Fruit fly (Drosophila melanogaster) whole organism, embryonic: Measurements from ENCODE around the gene CG45045.

ENCODE experiments used
- Abd-B ChIP-seq: fragments of 200-800 bp; sonication (Bioruptor generic); optimal IDR thresholded peaks from 2 replicates; lab custom pipeline; 2018; ENCODE audit warnings: missing biosample characterization, mild to moderate bottlenecking, missing genetic modification characterization, moderate library complexity
- Atf6 ChIP-seq: fragments of 200-800 bp; sonication (Bioruptor generic); IDR thresholded peaks from 2 replicates; pipeline ENCODE4 v1.3.6; 2022; ENCODE audit warnings: missing biosample characterization, missing genetic modification characterization
- Bdp1 ChIP-seq: fragments of 200-800 bp; sonication (Bioruptor generic); optimal IDR thresholded peaks from 3 replicates; lab custom pipeline; 2016; ENCODE audit warnings: missing biosample characterization, missing genetic modification characterization
- CG10267 ChIP-seq: fragments of 200-800 bp; sonication (Bioruptor generic); optimal IDR thresholded peaks from 2 replicates; lab custom pipeline; 2018; ENCODE audit warnings: missing biosample characterization, mild to moderate bottlenecking, missing genetic modification characterization, moderate library complexity
- CG10543 ChIP-seq: fragments of 200-800 bp; sonication (Bioruptor generic); optimal IDR thresholded peaks from 3 replicates; lab custom pipeline; 2017; ENCODE audit warnings: missing biosample characterization, mild to moderate bottlenecking, missing genetic modification characterization, moderate library complexity
- CG12219 ChIP-seq: fragments of 200-800 bp; sonication (Bioruptor generic); optimal IDR thresholded peaks from 3 replicates; lab custom pipeline; 2018; ENCODE audit warnings: missing biosample characterization, mild to moderate bottlenecking, missing genetic modification characterization
- CG12744 ChIP-seq: fragments of 200-800 bp; sonication (Bioruptor generic); optimal IDR thresholded peaks from 2 replicates; lab custom pipeline; 2016; ENCODE audit warnings: missing biosample characterization, missing genetic modification characterization
- CG15514 ChIP-seq: fragments of 200-800 bp; sonication (Bioruptor generic); optimal IDR thresholded peaks from 3 replicates; lab custom pipeline; 2017; ENCODE audit warnings: missing biosample characterization, missing genetic modification characterization, mild to moderate bottlenecking, moderate library complexity, missing genetic modification reagents
- CG15696 ChIP-seq: fragments of 200-800 bp; sonication (Bioruptor generic); optimal IDR thresholded peaks from 2 replicates; lab custom pipeline; 2019; ENCODE audit warnings: missing biosample characterization, mild to moderate bottlenecking, missing genetic modification characterization, moderate library complexity
- CG1602 ChIP-seq: fragments of 200-800 bp; sonication (Bioruptor generic); optimal IDR thresholded peaks from 3 replicates; lab custom pipeline; 2016; ENCODE audit warnings: missing biosample characterization, missing genetic modification characterization
- CG16863 ChIP-seq: fragments of 200-800 bp; sonication (Bioruptor generic); optimal IDR thresholded peaks from 3 replicates; lab custom pipeline; 2016; ENCODE audit warnings: missing biosample characterization, missing genetic modification characterization
- CG17912 ChIP-seq: fragments of 200-800 bp; sonication (Bioruptor generic); optimal IDR thresholded peaks from 2 replicates; lab custom pipeline; 2018; ENCODE audit warnings: missing biosample characterization, mild to moderate bottlenecking, missing genetic modification characterization
- CG18262 ChIP-seq: fragments of 200-800 bp; optimal IDR thresholded peaks from 3 replicates; lab custom pipeline; 2019; ENCODE audit warnings: missing biosample characterization, mild to moderate bottlenecking, missing genetic modification characterization, moderate library complexity
- CG3065 ChIP-seq: fragments of 200-800 bp; sonication (Bioruptor generic); optimal IDR thresholded peaks from 2 replicates; lab custom pipeline; 2016; ENCODE audit warnings: missing biosample characterization, missing genetic modification characterization
- CG31224 ChIP-seq: fragments of 200-800 bp; sonication (Bioruptor generic); IDR thresholded peaks from 2 replicates; pipeline ENCODE4 v1.3.6; 2022; ENCODE audit warnings: missing biosample characterization, missing genetic modification characterization
- CG6689 ChIP-seq: fragments of 200-800 bp; sonication (Bioruptor generic); IDR thresholded peaks from 2 replicates; pipeline ENCODE4 v1.3.6; 2022; ENCODE audit warnings: missing biosample characterization, missing genetic modification characterization
- CG7372 ChIP-seq: fragments of 200-800 bp; sonication (Bioruptor generic); IDR thresholded peaks from 2 replicates; pipeline ENCODE4 v1.3.6; 2022; ENCODE audit warnings: missing biosample characterization, missing genetic modification characterization
- CG8924 ChIP-seq: fragments of 200-800 bp; optimal IDR thresholded peaks from 3 replicates; lab custom pipeline; 2019; ENCODE audit warnings: missing biosample characterization, mild to moderate bottlenecking, missing genetic modification characterization, moderate library complexity
- CG9817 ChIP-seq: fragments of 200-800 bp; sonication (Bioruptor generic); optimal IDR thresholded peaks from 2 replicates; lab custom pipeline; 2018; ENCODE audit warnings: missing biosample characterization, mild to moderate bottlenecking, missing genetic modification characterization, moderate library complexity
- CrebB ChIP-seq: fragments of 200-800 bp; sonication (Bioruptor generic); optimal IDR thresholded peaks from 3 replicates; lab custom pipeline; 2018; ENCODE audit warnings: missing biosample characterization, mild to moderate bottlenecking, missing genetic modification characterization
- E2f2 ChIP-seq: fragments of 200-800 bp; sonication (Bioruptor generic); IDR thresholded peaks from 2 replicates; pipeline ENCODE4 v1.3.6; 2022; ENCODE audit warnings: missing biosample characterization, missing genetic modification characterization
- GATAe ChIP-seq: fragments of 200-800 bp; sonication (Bioruptor generic); conservative IDR thresholded peaks from 2 replicates; pipeline ENCODE4 v1.3.6; 2022; ENCODE audit warnings: missing biosample characterization, missing genetic modification characterization
- H2.0 ChIP-seq: fragments of 200-800 bp; sonication (Bioruptor generic); IDR thresholded peaks from 2 replicates; pipeline ENCODE4 v1.3.6; 2022; ENCODE audit warnings: missing biosample characterization, missing genetic modification characterization
- HLH54F ChIP-seq: fragments of 200-800 bp; sonication (Bioruptor generic); optimal IDR thresholded peaks from 3 replicates; lab custom pipeline; 2016; ENCODE audit warnings: missing biosample characterization, missing genetic modification characterization
- Hey ChIP-seq: fragments of 200-800 bp; sonication (Bioruptor generic); optimal IDR thresholded peaks from 3 replicates; lab custom pipeline; 2018; ENCODE audit warnings: missing biosample characterization, mild to moderate bottlenecking, missing genetic modification characterization
- Hmr ChIP-seq: fragments of 200-800 bp; sonication (Bioruptor generic); optimal IDR thresholded peaks from 3 replicates; lab custom pipeline; 2017; ENCODE audit warnings: mild to moderate bottlenecking, missing biosample characterization, missing genetic modification reagents, missing genetic modification characterization
- MBD-R2 ChIP-seq: fragments of 200-800 bp; sonication (Bioruptor generic); IDR thresholded peaks from 2 replicates; pipeline ENCODE4 v1.3.6; 2022; ENCODE audit warnings: missing biosample characterization, missing genetic modification characterization
- MTF-1 ChIP-seq: fragments of 200-800 bp; sonication (Bioruptor generic); optimal IDR thresholded peaks from 2 replicates; lab custom pipeline; 2018; ENCODE audit warnings: missing biosample characterization, mild to moderate bottlenecking, missing genetic modification characterization, borderline replicate concordance
- Mad ChIP-seq: fragments of 200-800 bp; sonication (Bioruptor generic); optimal IDR thresholded peaks from 2 replicates; lab custom pipeline; 2016; ENCODE audit warnings: missing biosample characterization, missing genetic modification characterization
- Med ChIP-seq: fragments of 200-800 bp; sonication (Bioruptor generic); peaks from one replicate; lab custom pipeline; 2016; ENCODE audit warnings: missing biosample characterization, missing genetic modification characterization, mild to moderate bottlenecking, inconsistent platforms, moderate library complexity
- NFAT ChIP-seq: fragments of 200-800 bp; sonication (Bioruptor generic); IDR thresholded peaks from 2 replicates; pipeline ENCODE4 v1.3.6; 2022; ENCODE audit warnings: missing biosample characterization, missing genetic modification characterization
- PHDP ChIP-seq: fragments of 200-800 bp; sonication (Bioruptor generic); optimal IDR thresholded peaks from 3 replicates; lab custom pipeline; 2018; ENCODE audit warnings: missing biosample characterization, mild to moderate bottlenecking, missing genetic modification characterization, moderate library complexity
- Ravus ChIP-seq: fragments of 200-800 bp; sonication (Bioruptor generic); IDR thresholded peaks from 2 replicates; pipeline ENCODE4 v1.3.6; 2022; ENCODE audit warnings: missing biosample characterization, missing genetic modification characterization
- Rx ChIP-seq: fragments of 200-800 bp; sonication (Bioruptor generic); IDR thresholded peaks from 2 replicates; pipeline ENCODE4 v1.3.6; 2022; ENCODE audit warnings: missing biosample characterization, missing genetic modification characterization
- Sox100B ChIP-seq: fragments of 200-800 bp; sonication (Bioruptor generic); optimal IDR thresholded peaks from 3 replicates; lab custom pipeline; 2018; ENCODE audit warnings: missing biosample characterization, mild to moderate bottlenecking, missing genetic modification characterization
- Trl ChIP-seq, 3 experiments: fragments of >200 bp in 2 of 3; fragments of 200-800 bp in 1 of 3; sonication (Bioruptor generic) in 1 of 3; optimal IDR thresholded peaks; 2 replicates in 1 of 3; 3 replicates in 2 of 3; lab custom pipeline; 2016 to 2017; ENCODE audit warnings: missing biosample characterization in 1 of 3, missing genetic modification characterization in 1 of 3
- bbx ChIP-seq: fragments of 200-800 bp; sonication (Bioruptor generic); IDR thresholded peaks from 2 replicates; pipeline ENCODE4 v1.3.6; 2022; ENCODE audit warnings: missing biosample characterization, missing genetic modification characterization; ENCODE audit not compliant: partially characterized antibody
- eyg ChIP-seq: fragments of 200-800 bp; sonication (Bioruptor generic); optimal IDR thresholded peaks from 3 replicates; lab custom pipeline; 2016; ENCODE audit warnings: missing biosample characterization, missing genetic modification characterization
- ftz-f1 ChIP-seq: fragments of 200-800 bp; sonication (Bioruptor generic); optimal IDR thresholded peaks from 2 replicates; lab custom pipeline; 2016; ENCODE audit warnings: missing biosample characterization, missing genetic modification characterization
- hkb ChIP-seq, 2 experiments: fragments of 200-800 bp in 1 of 2; fragments of >200 bp in 1 of 2; sonication (Bioruptor generic) in 1 of 2; IDR thresholded peaks in 1 of 2; optimal IDR thresholded peaks in 1 of 2; 2 replicates each; pipeline versions ENCODE4 v1.3.6 to Lab custom; 2017 to 2022; ENCODE audit warnings: missing biosample characterization in 1 of 2, missing genetic modification characterization in 1 of 2
- hth ChIP-seq: fragments of >200 bp; optimal IDR thresholded peaks from 2 replicates; lab custom pipeline; 2017; ENCODE audit warnings: inconsistent platforms
- knrl ChIP-seq: fragments of 200-800 bp; sonication (Bioruptor generic); IDR thresholded peaks from 3 replicates; pipeline ENCODE4 v1.3.6; 2022; ENCODE audit warnings: missing biosample characterization, missing genetic modification characterization; ENCODE audit not compliant: partially characterized antibody
- lab ChIP-seq: fragments of 200-800 bp; sonication (Bioruptor generic); optimal IDR thresholded peaks from 3 replicates; lab custom pipeline; 2017; ENCODE audit warnings: missing biosample characterization, missing genetic modification characterization, mild to moderate bottlenecking, moderate library complexity, missing genetic modification reagents
- nerfin-2 ChIP-seq: fragments of 200-800 bp; sonication (Bioruptor generic); IDR thresholded peaks from 2 replicates; pipeline ENCODE4 v1.3.6; 2022; ENCODE audit warnings: missing biosample characterization, missing genetic modification characterization; ENCODE audit not compliant: partially characterized antibody
- pros ChIP-seq: fragments of 200-800 bp; sonication (Bioruptor generic); optimal IDR thresholded peaks from 3 replicates; lab custom pipeline; 2019; ENCODE audit warnings: missing biosample characterization, mild to moderate bottlenecking, missing genetic modification characterization, moderate library complexity
- schlank ChIP-seq: fragments of 200-800 bp; sonication (Bioruptor generic); optimal IDR thresholded peaks from 2 replicates; lab custom pipeline; 2018; ENCODE audit warnings: missing biosample characterization, mild to moderate bottlenecking, missing genetic modification characterization
- sob ChIP-seq: fragments of 200-800 bp; sonication (Bioruptor generic); IDR thresholded peaks from 2 replicates; pipeline ENCODE4 v1.3.6; 2022; ENCODE audit warnings: missing biosample characterization, missing genetic modification characterization
- unc-4 ChIP-seq: fragments of 200-800 bp; sonication (Bioruptor generic); IDR thresholded peaks from 2 replicates; pipeline ENCODE4 v1.3.6; 2022; ENCODE audit warnings: missing biosample characterization, missing genetic modification characterization; ENCODE audit not compliant: partially characterized antibody
- unpg ChIP-seq: fragments of 200-800 bp; sonication (Bioruptor generic); optimal IDR thresholded peaks from 3 replicates; lab custom pipeline; 2018; ENCODE audit warnings: missing biosample characterization, mild to moderate bottlenecking, missing genetic modification characterization, moderate library complexity
- yki ChIP-seq: fragments of >200 bp; optimal IDR thresholded peaks from 3 replicates; lab custom pipeline; 2018

Gene CG45045

dm6 chr3R:17670857-17671336, 3.5 kb downstream of the CG45045 start, which contains the start of the genes CG7523 and Mps1 (continued):
- no peak for TF ChIP-seq bbx (GFP tag; lab: Robert Waterston, UW)
- TF ChIP-seq Hmr (GFP tag; lab: Kevin White, UChicago): peak; percentile 77
- no peak for TF ChIP-seq unpg (GFP tag; lab: Kevin White, UChicago)
- peak; percentile 12 for TF ChIP-seq Med
- TF ChIP-seq unc-4: no peak
- TF ChIP-seq Hey: no peak
- TF ChIP-seq lab: no peak
- no peak for TF ChIP-seq CG12744 (GFP tag; lab: Kevin White, UChicago)
- TF ChIP-seq CG16863 (GFP tag; lab: Kevin White, UChicago): no peak
- TF ChIP-seq Rx (GFP tag; lab: Robert Waterston, UW): no peak
- no peak for TF ChIP-seq Sox100B (GFP tag; lab: Kevin White, UChicago)
- peak; percentile 73 for TF ChIP-seq CG15514 (GFP tag; lab: Kevin White, UChicago)
- no peak for TF ChIP-seq CG6689 (GFP tag; lab: Robert Waterston, UW)
- no peak for TF ChIP-seq GATAe (GFP tag; lab: Robert Waterston, UW)
- TF ChIP-seq knrl (GFP tag; lab: Robert Waterston, UW): 0 out of 3 replicates have a peak, but pooled peaks have one; percentile 26
- TF ChIP-seq CG10543 (GFP tag; lab: Kevin White, UChicago): peak; percentile 7
- no peak for TF ChIP-seq schlank
- no peak for TF ChIP-seq CG31224 (GFP tag; lab: Robert Waterston, UW)
- TF ChIP-seq CG10267 (tag; lab: Kevin White, UChicago): peak; percentile 68
- no peak for TF ChIP-seq H2.0 (GFP tag; lab: Robert Waterston, UW)
- peak; percentile 6; the same call in 1 of the 2 replicates for TF ChIP-seq NFAT (GFP tag; lab: Robert Waterston, UW)
- TF ChIP-seq pros (GFP tag; lab: Kevin White, UChicago): no peak
- TF ChIP-seq hth (lab: Kevin White, UChicago): no peak
- TF ChIP-seq MTF-1 (GFP tag; lab: Kevin White, UChicago): no peak
- no peak for TF ChIP-seq Atf6 (GFP tag; lab: Robert Waterston, UW)
- no peak for TF ChIP-seq PHDP (tag; lab: Kevin White, UChicago)
- TF ChIP-seq Mad (GFP tag; lab: Kevin White, UChicago): no peak
- peak; percentile 10 for TF ChIP-seq CG15696 (tag; lab: Kevin White, UChicago)
- TF ChIP-seq CG7372 (GFP tag; lab: Robert Waterston, UW): no peak
- no peak for TF ChIP-seq CG1602 (GFP tag; lab: Kevin White, UChicago)
- TF ChIP-seq sob (GFP tag; lab: Robert Waterston, UW): no peak
- no peak for TF ChIP-seq Bdp1
- peak; percentile 98 for TF ChIP-seq ftz-f1 (GFP tag; lab: Kevin White, UChicago)
- peak; percentile 59 for TF ChIP-seq CG17912
- peak; percentile 3 for TF ChIP-seq hkb (optimal IDR thresholded peaks at IDR 0.05; lab: Kevin White, UChicago)
- no peak for TF ChIP-seq hkb (GFP tag; IDR thresholded peaks at IDR 0.05; lab: Robert Waterston, UW)
- TF ChIP-seq HLH54F (GFP tag; lab: Kevin White, UChicago): no peak
- peak; percentile 67 for TF ChIP-seq CG8924 (tag; lab: Kevin White, UChicago)
- TF ChIP-seq E2f2 (GFP tag; lab: Robert Waterston, UW): peak; percentile 83; the same call in 1 of the 2 replicates
- peak; percentile 66 for TF ChIP-seq Abd-B (GFP tag; lab: Kevin White, UChicago)
- no peak for TF ChIP-seq CG3065 (GFP tag; lab: Kevin White, UChicago)
- no peak for TF ChIP-seq Trl (optimal IDR thresholded peaks at IDR 0.05; lab: Kevin White, UChicago)
- no peak for TF ChIP-seq Trl (GFP tag; optimal IDR thresholded peaks at IDR 0.05; lab: Kevin White, UChicago)
- TF ChIP-seq CG9817 (tag; lab: Kevin White, UChicago): no peak
- no peak for TF ChIP-seq CG12219 (GFP tag; lab: Kevin White, UChicago)
- TF ChIP-seq nerfin-2 (GFP tag; lab: Robert Waterston, UW): no peak
- TF ChIP-seq CrebB (tag; lab: Kevin White, UChicago): no peak
- peak; percentile 63 for TF ChIP-seq MBD-R2
- TF ChIP-seq yki (lab: Kevin White, UChicago): no peak
- no peak for TF ChIP-seq Ravus (GFP tag; lab: Robert Waterston, UW)
- peak; percentile 27 for TF ChIP-seq CG18262 (tag; lab: Kevin White, UChicago)
- no peak for TF ChIP-seq eyg (GFP tag; lab: Kevin White, UChicago)
